Worm (Caenorhabditis elegans) whole organism, late embryonic: ENCODE data around the gene txt-12.

Experiments
- C08G9.2 ChIP-seq: sonication (generic microtip); optimal IDR thresholded peaks from 2 replicates; lab custom pipeline; 2016; ENCODE audit warnings: mild to moderate bottlenecking, missing genetic modification characterization, moderate library complexity, missing compliant biosample characterization
- K02D7.2 ChIP-seq: sonication (generic microtip); optimal IDR thresholded peaks from 2 replicates; lab custom pipeline; 2017; ENCODE audit warnings: mild to moderate bottlenecking, missing genetic modification characterization, missing compliant biosample characterization
- K09A11.1 ChIP-seq: sonication (generic microtip); optimal IDR thresholded peaks from 2 replicates; lab custom pipeline; 2017; ENCODE audit warnings: antibody characterized with exemption, mild to moderate bottlenecking, missing genetic modification characterization, missing compliant biosample characterization; ENCODE audit not compliant: insufficient read depth
- T23F11.4 ChIP-seq: fragments of 200-800 bp; sonication (Bioruptor generic); optimal IDR thresholded peaks from 2 replicates; lab custom pipeline; 2018; ENCODE audit warnings: mild to moderate bottlenecking, missing genetic modification characterization, missing compliant biosample characterization
- Y22D7AL.16 ChIP-seq: sonication (generic microtip); optimal IDR thresholded peaks from 2 replicates; lab custom pipeline; 2016; ENCODE audit warnings: missing genetic modification characterization, missing compliant biosample characterization
- ahr-1 ChIP-seq: sonication (generic microtip); optimal IDR thresholded peaks from 2 replicates; lab custom pipeline; 2016; ENCODE audit warnings: missing genetic modification characterization, missing compliant biosample characterization
- ama-1 ChIP-seq: fragments of 150-350 bp; optimal IDR thresholded peaks from 2 replicates; lab custom pipeline; 2014
- ceh-18 ChIP-seq: sonication (generic microtip); optimal IDR thresholded peaks from 2 replicates; lab custom pipeline; 2016; ENCODE audit warnings: missing genetic modification characterization, missing compliant biosample characterization
- ceh-19 ChIP-seq: fragments of 200-800 bp; sonication (Bioruptor generic); optimal IDR thresholded peaks from 2 replicates; lab custom pipeline; 2018; ENCODE audit warnings: mild to moderate bottlenecking, missing genetic modification characterization, missing compliant biosample characterization
- ceh-22 ChIP-seq: sonication (generic microtip); optimal IDR thresholded peaks from 2 replicates; lab custom pipeline; 2017; ENCODE audit warnings: missing biosample characterization, missing genetic modification characterization
- ceh-24 ChIP-seq: sonication (generic microtip); optimal IDR thresholded peaks from 2 replicates; lab custom pipeline; 2016; ENCODE audit warnings: mild to moderate bottlenecking, missing genetic modification characterization, missing compliant biosample characterization
- ceh-30 ChIP-seq: fragments of 150-350 bp; optimal IDR thresholded peaks from 2 replicates; lab custom pipeline; 2014; ENCODE audit warnings: missing biosample characterization, missing genetic modification characterization
- ceh-34 ChIP-seq: sonication (generic microtip); optimal IDR thresholded peaks from 2 replicates; lab custom pipeline; 2016; ENCODE audit warnings: mild to moderate bottlenecking, missing genetic modification characterization, missing compliant biosample characterization
- ceh-45 ChIP-seq: fragments of 200-800 bp; sonication (Bioruptor generic); IDR thresholded peaks from 2 replicates; pipeline ENCODE4 v1.3.6; 2022; ENCODE audit warnings: missing genetic modification reagents, missing genetic modification characterization, missing compliant biosample characterization
- ceh-48 ChIP-seq: sonication (generic microtip); optimal IDR thresholded peaks from 2 replicates; lab custom pipeline; 2016; ENCODE audit warnings: missing genetic modification characterization, inconsistent platforms, missing compliant biosample characterization
- ceh-6 ChIP-seq: fragments of 200-800 bp; sonication (Bioruptor generic); optimal IDR thresholded peaks from 2 replicates; lab custom pipeline; 2018; ENCODE audit warnings: mild to moderate bottlenecking, missing genetic modification characterization, missing compliant biosample characterization
- dmd-4 ChIP-seq: sonication (generic microtip); optimal IDR thresholded peaks from 2 replicates; lab custom pipeline; 2016; ENCODE audit warnings: borderline replicate concordance, missing genetic modification characterization, missing compliant biosample characterization
- dve-1 ChIP-seq: sonication (generic microtip); optimal IDR thresholded peaks from 2 replicates; lab custom pipeline; 2017; ENCODE audit warnings: antibody characterized with exemption, mild to moderate bottlenecking, missing genetic modification characterization, missing compliant biosample characterization
- elt-2 ChIP-seq: sonication (generic microtip); optimal IDR thresholded peaks from 2 replicates; lab custom pipeline; 2016; ENCODE audit warnings: missing genetic modification reagents, missing genetic modification characterization, missing compliant biosample characterization
- elt-4 ChIP-seq: sonication (generic microtip); optimal IDR thresholded peaks from 2 replicates; lab custom pipeline; 2016; ENCODE audit warnings: missing genetic modification characterization, missing compliant biosample characterization
- ets-4 ChIP-seq: sonication (generic microtip); optimal IDR thresholded peaks from 2 replicates; lab custom pipeline; 2016; ENCODE audit warnings: missing genetic modification characterization, missing compliant biosample characterization
- fkh-10 ChIP-seq: fragments of 150-350 bp; optimal IDR thresholded peaks from 2 replicates; lab custom pipeline; 2014; ENCODE audit warnings: missing biosample characterization, missing genetic modification reagents, missing genetic modification characterization
- gmeb-2 ChIP-seq: sonication (generic microtip); optimal IDR thresholded peaks from 2 replicates; lab custom pipeline; 2016; ENCODE audit warnings: missing genetic modification characterization, inconsistent platforms, missing compliant biosample characterization
- hlh-15 ChIP-seq: sonication (generic microtip); optimal IDR thresholded peaks from 2 replicates; lab custom pipeline; 2016; ENCODE audit warnings: missing genetic modification characterization, missing compliant biosample characterization
- hlh-30 ChIP-seq: sonication (generic microtip); optimal IDR thresholded peaks from 2 replicates; lab custom pipeline; 2017; ENCODE audit warnings: antibody characterized with exemption, missing genetic modification characterization, missing compliant biosample characterization; ENCODE audit not compliant: insufficient read depth
- hlh-6 ChIP-seq: sonication (generic microtip); optimal IDR thresholded peaks from 2 replicates; lab custom pipeline; 2016; ENCODE audit warnings: missing genotype, missing genetic modification characterization, missing compliant biosample characterization
- lim-6 ChIP-seq: sonication (generic microtip); optimal IDR thresholded peaks from 2 replicates; lab custom pipeline; 2016; ENCODE audit warnings: missing genetic modification characterization, missing compliant biosample characterization
- lin-11 ChIP-seq: fragments of 200-800 bp; sonication (Bioruptor generic); optimal IDR thresholded peaks from 2 replicates; lab custom pipeline; 2018; ENCODE audit warnings: mild to moderate bottlenecking, missing genetic modification characterization, missing compliant biosample characterization
- madf-2 ChIP-seq: sonication (generic microtip); optimal IDR thresholded peaks from 2 replicates; lab custom pipeline; 2017; ENCODE audit warnings: missing genetic modification characterization, missing compliant biosample characterization
- mec-3 ChIP-seq: sonication (generic microtip); optimal IDR thresholded peaks from 2 replicates; lab custom pipeline; 2016; ENCODE audit warnings: borderline replicate concordance, missing genetic modification characterization, missing compliant biosample characterization
- nfya-1 ChIP-seq: sonication (generic microtip); optimal IDR thresholded peaks from 2 replicates; lab custom pipeline; 2017; ENCODE audit warnings: missing genetic modification characterization, mild to moderate bottlenecking, missing compliant biosample characterization, antibody characterized with exemption, moderate library complexity
- nhr-11 ChIP-seq: fragments of 150-350 bp; optimal IDR thresholded peaks from 2 replicates; lab custom pipeline; 2014; ENCODE audit warnings: missing biosample characterization, missing genetic modification characterization
- nhr-232 ChIP-seq: sonication (generic microtip); optimal IDR thresholded peaks from 2 replicates; lab custom pipeline; 2016; ENCODE audit warnings: missing genetic modification characterization, missing compliant biosample characterization
- odd-2 ChIP-seq: sonication (generic microtip); optimal IDR thresholded peaks from 2 replicates; lab custom pipeline; 2017; ENCODE audit warnings: antibody characterized with exemption, mild to moderate bottlenecking, missing genetic modification characterization, missing compliant biosample characterization
- pat-9 ChIP-seq: fragments of 200-800 bp; sonication (Bioruptor generic); optimal IDR thresholded peaks from 2 replicates; lab custom pipeline; 2018; ENCODE audit warnings: mild to moderate bottlenecking, missing genetic modification characterization, moderate library complexity, missing compliant biosample characterization
- pax-1 ChIP-seq: fragments of 150-350 bp; optimal IDR thresholded peaks from 2 replicates; lab custom pipeline; 2014; ENCODE audit warnings: missing biosample characterization, missing genetic modification characterization
- pha-2 ChIP-seq: sonication (generic microtip); optimal IDR thresholded peaks from 2 replicates; lab custom pipeline; 2017; ENCODE audit warnings: mild to moderate bottlenecking, missing genetic modification characterization, missing compliant biosample characterization
- pha-4 ChIP-seq: fragments of 150-350 bp; optimal IDR thresholded peaks from 2 replicates; lab custom pipeline; 2018; ENCODE audit warnings: missing biosample characterization, missing genetic modification reagents, missing genetic modification characterization
- pqm-1 ChIP-seq: sonication (generic microtip); optimal IDR thresholded peaks from 2 replicates; lab custom pipeline; 2016; ENCODE audit warnings: missing genetic modification characterization, missing compliant biosample characterization
- pros-1 ChIP-seq: fragments of 150-350 bp; optimal IDR thresholded peaks from 2 replicates; lab custom pipeline; 2014; ENCODE audit warnings: missing biosample characterization, missing genetic modification reagents, missing genetic modification characterization
- ref-2 ChIP-seq: sonication (generic microtip); optimal IDR thresholded peaks from 2 replicates; lab custom pipeline; 2016; ENCODE audit warnings: missing genetic modification characterization, missing compliant biosample characterization
- sdc-2 ChIP-seq: sonication (generic microtip); optimal IDR thresholded peaks from 2 replicates; lab custom pipeline; 2016; ENCODE audit warnings: missing genotype, missing genetic modification characterization, missing compliant biosample characterization
- sox-4 ChIP-seq: sonication (generic microtip); optimal IDR thresholded peaks from 2 replicates; lab custom pipeline; 2017; ENCODE audit warnings: mild to moderate bottlenecking, missing genetic modification characterization, inconsistent platforms, missing compliant biosample characterization
- tbx-7 ChIP-seq: sonication (generic microtip); optimal IDR thresholded peaks from 2 replicates; lab custom pipeline; 2016; ENCODE audit warnings: missing genotype, missing genetic modification characterization, missing compliant biosample characterization
- ttx-3 ChIP-seq: sonication (generic microtip); optimal IDR thresholded peaks from 2 replicates; lab custom pipeline; 2016; ENCODE audit warnings: missing genetic modification reagents, missing genetic modification characterization, missing compliant biosample characterization
- unc-3 ChIP-seq, 2 experiments: fragments of 200-800 bp in 1 of 2; sonication (Bioruptor generic) in 1 of 2; sonication (generic microtip) in 1 of 2; conservative IDR thresholded peaks in 1 of 2; optimal IDR thresholded peaks in 1 of 2; 2 replicates each; pipeline versions ENCODE4 v1.3.6 to Lab custom; 2016 to 2022; ENCODE audit warnings: missing compliant biosample characterization in 2 of 2, missing genetic modification characterization in 2 of 2, missing genetic modification reagents in 1 of 2
- zip-5 ChIP-seq: sonication (generic microtip); optimal IDR thresholded peaks from 2 replicates; lab custom pipeline; 2016; ENCODE audit warnings: missing genetic modification characterization, missing compliant biosample characterization
- ztf-16 ChIP-seq: sonication (generic microtip); optimal IDR thresholded peaks from 2 replicates; lab custom pipeline; 2017; ENCODE audit warnings: missing genetic modification characterization, missing compliant biosample characterization

Gene txt-12

ce11 chrV:15132423-15132822 is 39.7 kb downstream of the txt-12 start, which contains the start of gene str-171:
TSS of gene str-171 (minus strand) at chrV:15132523.
- no peak for TF ChIP-seq dve-1 (tag; lab: Kevin White, UChicago)
- TF ChIP-seq elt-4 (tag; lab: Kevin White, UChicago) = no peak
- TF ChIP-seq ets-4 (tag; lab: Kevin White, UChicago) = no peak

ce11 chrV:15133812-15134211 is 41.0 kb downstream of the txt-12 start:
- no peak for TF ChIP-seq C08G9.2
- TF ChIP-seq elt-2 (tag; lab: Kevin White, UChicago) = peak; percentile 92
- TF ChIP-seq ama-1 (lab: Kevin White, UChicago) = no peak
- no peak for TF ChIP-seq gmeb-2 (tag; lab: Kevin White, UChicago)
- TF ChIP-seq sox-4 (tag; lab: Kevin White, UChicago) = no peak

ce11 chrV:15136772-15137171 is 44.0 kb downstream of the txt-12 start, which contains the start of gene aipl-1:
TSS of gene aipl-1 (minus strand) at chrV:15136801.
- TF ChIP-seq ceh-45 (GFP tag; lab: Robert Waterston, UW) = no peak
- TF ChIP-seq ceh-18 (tag; lab: Kevin White, UChicago) = no peak
- TF ChIP-seq K02D7.2 (tag; lab: Kevin White, UChicago) = no peak
- no peak for TF ChIP-seq elt-4 (tag; lab: Kevin White, UChicago)
- TF ChIP-seq pros-1 (tag; lab: Kevin White, UChicago) = no peak
- no peak for TF ChIP-seq ceh-19 (GFP tag; lab: Kevin White, UChicago)
- no peak for TF ChIP-seq hlh-6 (tag; lab: Kevin White, UChicago)
- TF ChIP-seq odd-2 (tag; lab: Kevin White, UChicago) = no peak
- TF ChIP-seq ceh-22 (tag; lab: Kevin White, UChicago) = no peak
- no peak for TF ChIP-seq dmd-4 (tag; lab: Kevin White, UChicago)
- TF ChIP-seq madf-2 (tag; lab: Kevin White, UChicago) = no peak
- no peak for TF ChIP-seq T23F11.4
- no peak for TF ChIP-seq sdc-2 (tag; lab: Kevin White, UChicago)
- TF ChIP-seq nfya-1 (tag; lab: Kevin White, UChicago) = peak; percentile 35
- TF ChIP-seq Y22D7AL.16 (tag; lab: Kevin White, UChicago) = no peak
- TF ChIP-seq ceh-24 = no peak
- TF ChIP-seq K09A11.1 (tag; lab: Kevin White, UChicago) = no peak
- TF ChIP-seq hlh-30 (tag; lab: Kevin White, UChicago) = no peak
- TF ChIP-seq fkh-10 = no peak
- TF ChIP-seq pat-9 (tag; lab: Kevin White, UChicago) = no peak
- TF ChIP-seq ztf-16 (tag; lab: Kevin White, UChicago) = no peak
- TF ChIP-seq elt-2 (tag; lab: Kevin White, UChicago) = peak; percentile 20
- TF ChIP-seq ahr-1 (tag; lab: Kevin White, UChicago) = peak; percentile 38
- no peak for TF ChIP-seq mec-3 (tag; lab: Kevin White, UChicago)
- no peak for TF ChIP-seq pha-2 (tag; lab: Kevin White, UChicago)
- TF ChIP-seq ceh-30 (tag; lab: Kevin White, UChicago) = no peak
- no peak for TF ChIP-seq nhr-232 (tag; lab: Kevin White, UChicago)
- TF ChIP-seq pax-1 = no peak
- TF ChIP-seq lim-6 (tag; lab: Kevin White, UChicago) = peak; percentile 8
- no peak for TF ChIP-seq dve-1 (tag; lab: Kevin White, UChicago)
- TF ChIP-seq ref-2 (tag; lab: Kevin White, UChicago) = no peak
- TF ChIP-seq nhr-11 (tag; lab: Kevin White, UChicago) = no peak
- no peak for TF ChIP-seq ttx-3
- peak; percentile 10 for TF ChIP-seq ceh-34 (tag; lab: Kevin White, UChicago)
- TF ChIP-seq hlh-15 (tag; lab: Kevin White, UChicago) = no peak
- no peak for TF ChIP-seq ceh-48 (tag; lab: Kevin White, UChicago)
- TF ChIP-seq pqm-1 (tag; lab: Kevin White, UChicago) = peak; percentile 41
- TF ChIP-seq tbx-7 (tag; lab: Kevin White, UChicago) = no peak
- TF ChIP-seq ceh-6 (GFP tag; lab: Kevin White, UChicago) = no peak
- TF ChIP-seq zip-5 = peak; percentile 11
- TF ChIP-seq C08G9.2 = peak; percentile 53
- TF ChIP-seq unc-3 (GFP tag; conservative IDR thresholded peaks at IDR 0.05; lab: Robert Waterston, UW) = no peak
- TF ChIP-seq unc-3 (tag; optimal IDR thresholded peaks at IDR 0.05; lab: Kevin White, UChicago) = peak; percentile 19
- TF ChIP-seq pha-4 = no peak
- TF ChIP-seq lin-11 (tag; lab: Kevin White, UChicago) = no peak
